Worm (Caenorhabditis elegans): ENCODE measurements around the gene C02F5.5.

- no peak for TF ChIP-seq flt-1 (GFP tag; IDR thresholded peaks at IDR 0.05)
- no peak for TF ChIP-seq ama-1 (optimal IDR thresholded peaks at IDR 0.05)
- no peak for TF ChIP-seq hmbx-1 (tag; optimal IDR thresholded peaks at IDR 0.05)
- TF ChIP-seq pes-1 (GFP tag; IDR thresholded peaks at IDR 0.05): no peak
- no peak for TF ChIP-seq ceh-13 (GFP tag; optimal IDR thresholded peaks at IDR 0.05)
- no peak for TF ChIP-seq sea-1 (GFP tag; conservative IDR thresholded peaks at IDR 0.05)
- TF ChIP-seq ceh-36 (tag; optimal IDR thresholded peaks at IDR 0.05): no peak
- no peak for TF ChIP-seq aly-1 (tag; optimal IDR thresholded peaks at IDR 0.05)
- TF ChIP-seq hnd-1 (tag; optimal IDR thresholded peaks at IDR 0.05): no peak
- TF ChIP-seq B0310.2 (tag; optimal IDR thresholded peaks at IDR 0.05): no peak
- TF ChIP-seq ets-7 (tag; optimal IDR thresholded peaks at IDR 0.05): no peak
- no peak for TF ChIP-seq F13C5.2 (tag; optimal IDR thresholded peaks at IDR 0.05)
- TF ChIP-seq tbx-37 (GFP tag; conservative IDR thresholded peaks at IDR 0.05): no peak
- no peak for TF ChIP-seq tbx-11 (GFP tag; IDR thresholded peaks at IDR 0.05)
Observed at ce11 chrIII:8209775-8210174, 26.2 kb upstream of the C02F5.5 start, which contains the start of gene C30A5.10.

Measured in whole organism, early embryonic.